Worm (Caenorhabditis elegans) whole organism, mixed stage, embryonic: ENCODE results near the gene hpo-26.

Experiments used
- elt-1 ChIP-seq: sonication (generic microtip); optimal IDR thresholded peaks from 2 replicates; lab custom pipeline; 2017; ENCODE audit warnings: missing genetic modification characterization, mild to moderate bottlenecking, missing compliant biosample characterization, antibody characterized with exemption, moderate library complexity, borderline replicate concordance; ENCODE audit not compliant: insufficient read depth
- elt-3 ChIP-seq: fragments of 150-350 bp; optimal IDR thresholded peaks from 2 replicates; lab custom pipeline; 2014; ENCODE audit warnings: missing biosample characterization, missing genetic modification characterization
- nhr-237 ChIP-seq: fragments of 150-350 bp; optimal IDR thresholded peaks from 2 replicates; lab custom pipeline; 2014; ENCODE audit warnings: missing biosample characterization, missing genetic modification characterization
- nhr-28 ChIP-seq: fragments of 150-350 bp; optimal IDR thresholded peaks from 2 replicates; lab custom pipeline; 2014; ENCODE audit warnings: missing biosample characterization, missing genetic modification characterization
- nhr-76 ChIP-seq: sonication (generic microtip); optimal IDR thresholded peaks from 2 replicates; lab custom pipeline; 2017; ENCODE audit warnings: missing biosample characterization, missing genetic modification characterization
- snpc-4 ChIP-seq: fragments of 150-350 bp; optimal IDR thresholded peaks from 2 replicates; lab custom pipeline; 2014; ENCODE audit warnings: missing biosample characterization, missing genetic modification characterization
- sptf-1 ChIP-seq: sonication (generic microtip); optimal IDR thresholded peaks from 2 replicates; lab custom pipeline; 2017; ENCODE audit warnings: mild to moderate bottlenecking, missing genetic modification characterization, moderate library complexity, missing compliant biosample characterization
- unc-62 ChIP-seq: fragments of 150-350 bp; optimal IDR thresholded peaks from 2 replicates; lab custom pipeline; 2014; ENCODE audit warnings: missing biosample characterization, missing genetic modification reagents, missing genetic modification characterization
- zip-8 ChIP-seq: fragments of 150-350 bp; optimal IDR thresholded peaks from 2 replicates; lab custom pipeline; 2014; ENCODE audit warnings: missing biosample characterization, missing genetic modification characterization

ce11 chrV:6554308-6554707 lies 21.4 kb upstream of the hpo-26 start, which contains the start of gene K04A8.19:
- no peak for TF ChIP-seq unc-62 (GFP tag; lab: Kevin White, UChicago)
- no peak for TF ChIP-seq sptf-1 (tag; lab: Kevin White, UChicago)
- TF ChIP-seq nhr-237 (tag; lab: Kevin White, UChicago) = no peak
- TF ChIP-seq elt-3 = no peak
- no peak for TF ChIP-seq nhr-76 (tag; lab: Kevin White, UChicago)
- no peak for TF ChIP-seq snpc-4 (tag; lab: Kevin White, UChicago)
- TF ChIP-seq zip-8 (tag; lab: Kevin White, UChicago) = no peak
- TF ChIP-seq elt-1 = no peak
- TF ChIP-seq nhr-28 (tag; lab: Kevin White, UChicago) = no peak
